Fruit fly (Drosophila melanogaster) whole organism, embryonic: Measurements from ENCODE around the gene dmGlut.

Experiments used
- Ada2b ChIP-seq: fragments of 200-800 bp; sonication (Bioruptor generic); IDR thresholded peaks from 2 replicates; pipeline ENCODE4 v1.3.6; 2022; ENCODE audit warnings: missing biosample characterization, missing genetic modification characterization
- Atf3 ChIP-seq: fragments of 200-800 bp; sonication (Bioruptor generic); optimal IDR thresholded peaks from 3 replicates; lab custom pipeline; 2016; ENCODE audit warnings: missing biosample characterization, missing genetic modification characterization
- Bdp1 ChIP-seq: fragments of 200-800 bp; sonication (Bioruptor generic); optimal IDR thresholded peaks from 3 replicates; lab custom pipeline; 2016; ENCODE audit warnings: missing biosample characterization, missing genetic modification characterization
- CG10147 ChIP-seq: fragments of 200-800 bp; sonication (Bioruptor generic); optimal IDR thresholded peaks from 2 replicates; lab custom pipeline; 2019; ENCODE audit warnings: missing biosample characterization, mild to moderate bottlenecking, missing genetic modification characterization, moderate library complexity
- CG13296 ChIP-seq: fragments of 200-800 bp; sonication (Bioruptor generic); optimal IDR thresholded peaks from 3 replicates; lab custom pipeline; 2018; ENCODE audit warnings: missing biosample characterization, mild to moderate bottlenecking, missing genetic modification characterization
- CG14441 ChIP-seq: fragments of 200-800 bp; sonication (Bioruptor generic); IDR thresholded peaks from 2 replicates; pipeline ENCODE4 v1.3.6; 2022; ENCODE audit warnings: missing biosample characterization, missing genetic modification characterization
- CG17361 ChIP-seq: fragments of 200-800 bp; sonication (Bioruptor generic); IDR thresholded peaks from 3 replicates; pipeline ENCODE4 v1.3.6; 2022; ENCODE audit warnings: missing biosample characterization, missing genetic modification characterization
- CG2120 ChIP-seq: fragments of 200-800 bp; sonication (Bioruptor generic); optimal IDR thresholded peaks from 3 replicates; lab custom pipeline; 2016; ENCODE audit warnings: missing biosample characterization, missing genetic modification characterization
- CG2712 ChIP-seq: fragments of 200-800 bp; optimal IDR thresholded peaks from 3 replicates; lab custom pipeline; 2019; ENCODE audit warnings: missing biosample characterization, mild to moderate bottlenecking, missing genetic modification characterization, moderate library complexity
- CG30403 ChIP-seq: fragments of 200-800 bp; sonication (Bioruptor generic); optimal IDR thresholded peaks from 3 replicates; lab custom pipeline; 2016; ENCODE audit warnings: missing biosample characterization, missing genetic modification characterization
- CG3163 ChIP-seq: fragments of 200-800 bp; sonication (Bioruptor generic); optimal IDR thresholded peaks from 3 replicates; lab custom pipeline; 2016; ENCODE audit warnings: missing biosample characterization, missing genetic modification characterization
- CG5245 ChIP-seq: fragments of 200-800 bp; sonication (Bioruptor generic); optimal IDR thresholded peaks from 3 replicates; lab custom pipeline; 2016; ENCODE audit warnings: missing biosample characterization, missing genetic modification characterization
- CG7987 ChIP-seq: fragments of 200-800 bp; sonication (Bioruptor generic); optimal IDR thresholded peaks from 2 replicates; lab custom pipeline; 2018; ENCODE audit warnings: missing biosample characterization, mild to moderate bottlenecking, missing genetic modification characterization, moderate library complexity
- CG8944 ChIP-seq: fragments of 200-800 bp; sonication (Bioruptor generic); optimal IDR thresholded peaks from 3 replicates; lab custom pipeline; 2016; ENCODE audit warnings: missing biosample characterization, missing genetic modification characterization
- CG9876 ChIP-seq: fragments of 200-800 bp; sonication (Bioruptor generic); optimal IDR thresholded peaks from 2 replicates; lab custom pipeline; 2016; ENCODE audit warnings: missing biosample characterization, missing genetic modification characterization
- Camta ChIP-seq: fragments of 200-800 bp; sonication (Bioruptor generic); optimal IDR thresholded peaks from 2 replicates; lab custom pipeline; 2016; ENCODE audit warnings: missing biosample characterization, missing genetic modification characterization
- CkIIα-i1 ChIP-seq: fragments of 200-800 bp; sonication (Bioruptor generic); IDR thresholded peaks from 2 replicates; pipeline ENCODE4 v1.3.6; 2022; ENCODE audit warnings: missing biosample characterization, missing genetic modification characterization
- Dad ChIP-seq: fragments of 200-800 bp; sonication (Bioruptor generic); optimal IDR thresholded peaks from 3 replicates; lab custom pipeline; 2016; ENCODE audit warnings: missing biosample characterization, missing genetic modification characterization
- Dek ChIP-seq: fragments of 200-800 bp; sonication (Bioruptor generic); optimal IDR thresholded peaks from 3 replicates; lab custom pipeline; 2019; ENCODE audit warnings: missing biosample characterization, mild to moderate bottlenecking, missing genetic modification characterization, moderate library complexity
- ERR ChIP-seq: fragments of 200-800 bp; sonication (Bioruptor generic); optimal IDR thresholded peaks from 2 replicates; lab custom pipeline; 2016; ENCODE audit warnings: missing biosample characterization, missing genetic modification characterization
- H15 ChIP-seq: fragments of 200-800 bp; sonication (Bioruptor generic); IDR thresholded peaks from 3 replicates; pipeline ENCODE4 v1.3.6; 2022; ENCODE audit warnings: missing biosample characterization, missing genetic modification characterization
- Hr39 ChIP-seq: fragments of >200 bp; optimal IDR thresholded peaks from 2 replicates; lab custom pipeline; 2017
- Hr78 ChIP-seq, 2 experiments: fragments of 200-800 bp in 1 of 2; fragments of >200 bp in 1 of 2; sonication (Bioruptor generic) in 1 of 2; optimal IDR thresholded peaks; 2 replicates each; lab custom pipeline; 2017 to 2019; ENCODE audit warnings: missing biosample characterization in 2 of 2, missing genetic modification characterization in 2 of 2, mild to moderate bottlenecking in 1 of 2, moderate library complexity in 1 of 2
- Lim3 ChIP-seq: fragments of 200-800 bp; sonication (Bioruptor generic); IDR thresholded peaks from 2 replicates; pipeline ENCODE4 v1.3.6; 2022; ENCODE audit warnings: missing biosample characterization, missing genetic modification characterization
- Lpt ChIP-seq: fragments of >200 bp; optimal IDR thresholded peaks from 2 replicates; lab custom pipeline; 2018; ENCODE audit warnings: missing biosample characterization, missing genetic modification characterization
- NC2β ChIP-seq: fragments of 200-800 bp; sonication (Bioruptor generic); optimal IDR thresholded peaks from 2 replicates; lab custom pipeline; 2016; ENCODE audit warnings: missing biosample characterization, missing genetic modification characterization
- Neu2 ChIP-seq: fragments of 200-800 bp; sonication (Bioruptor generic); optimal IDR thresholded peaks from 3 replicates; lab custom pipeline; 2016; ENCODE audit warnings: missing biosample characterization, missing genetic modification characterization, borderline replicate concordance
- Opbp ChIP-seq: fragments of 200-800 bp; sonication (Bioruptor generic); IDR thresholded peaks from 3 replicates; pipeline ENCODE4 v1.3.6; 2022; ENCODE audit warnings: missing biosample characterization, missing genetic modification characterization; ENCODE audit not compliant: partially characterized antibody
- Scr ChIP-seq: fragments of 200-800 bp; sonication (Bioruptor generic); IDR thresholded peaks from 2 replicates; pipeline ENCODE4 v1.3.6; 2022; ENCODE audit warnings: missing biosample characterization, missing genetic modification characterization; ENCODE audit not compliant: partially characterized antibody
- Stat92E ChIP-seq, 3 experiments: fragments of >200 bp in 2 of 3; fragments of 200-800 bp in 1 of 3; sonication (Bioruptor generic) in 1 of 3; optimal IDR thresholded peaks; 2 replicates each; lab custom pipeline; 2017 to 2019; ENCODE audit warnings: missing biosample characterization in 3 of 3, missing genetic modification characterization in 3 of 3, mild to moderate bottlenecking in 1 of 3, moderate library complexity in 1 of 3
- Tbp ChIP-seq: fragments of >200 bp; optimal IDR thresholded peaks from 2 replicates; lab custom pipeline; 2018; ENCODE audit warnings: missing biosample characterization, missing genetic modification characterization
- ash1 ChIP-seq: fragments of 200-800 bp; sonication (Bioruptor generic); optimal IDR thresholded peaks from 2 replicates; lab custom pipeline; 2018; ENCODE audit warnings: missing biosample characterization, mild to moderate bottlenecking, missing genetic modification characterization
- chif ChIP-seq, 2 experiments: fragments of 200-800 bp; sonication (Bioruptor generic); optimal IDR thresholded peaks; 3 replicates each; lab custom pipeline; 2016; ENCODE audit warnings: missing biosample characterization in 2 of 2, missing genetic modification characterization in 2 of 2
- corto ChIP-seq: fragments of 200-800 bp; sonication (Bioruptor generic); optimal IDR thresholded peaks from 2 replicates; lab custom pipeline; 2016; ENCODE audit warnings: missing biosample characterization, mild to moderate bottlenecking, missing genetic modification characterization, moderate library complexity
- ems ChIP-seq: fragments of 200-800 bp; sonication (Bioruptor generic); optimal IDR thresholded peaks from 3 replicates; lab custom pipeline; 2016; ENCODE audit warnings: missing biosample characterization, missing genetic modification characterization
- gem ChIP-seq: fragments of 200-800 bp; sonication (Bioruptor generic); optimal IDR thresholded peaks from 2 replicates; lab custom pipeline; 2019; ENCODE audit warnings: missing biosample characterization, mild to moderate bottlenecking, missing genetic modification characterization, moderate library complexity
- grau ChIP-seq: fragments of 200-800 bp; optimal IDR thresholded peaks from 3 replicates; lab custom pipeline; 2019; ENCODE audit warnings: missing biosample characterization, mild to moderate bottlenecking, missing genetic modification characterization, moderate library complexity
- gsb ChIP-seq: fragments of 200-800 bp; sonication (Bioruptor generic); IDR thresholded peaks from 2 replicates; pipeline ENCODE4 v1.3.6; 2022; ENCODE audit warnings: missing biosample characterization, missing genetic modification characterization
- her ChIP-seq: fragments of 200-800 bp; sonication (Bioruptor generic); optimal IDR thresholded peaks from 2 replicates; lab custom pipeline; 2016; ENCODE audit warnings: missing biosample characterization, missing genetic modification characterization
- jing ChIP-seq: fragments of 200-800 bp; sonication (Bioruptor generic); optimal IDR thresholded peaks from 2 replicates; lab custom pipeline; 2018; ENCODE audit warnings: missing biosample characterization, mild to moderate bottlenecking, missing genetic modification characterization
- kah ChIP-seq: fragments of 200-800 bp; sonication (Bioruptor generic); optimal IDR thresholded peaks from 2 replicates; lab custom pipeline; 2018; ENCODE audit warnings: missing biosample characterization, mild to moderate bottlenecking, missing genetic modification characterization
- lilli ChIP-seq: fragments of 200-800 bp; sonication (Bioruptor generic); optimal IDR thresholded peaks from 3 replicates; lab custom pipeline; 2016; ENCODE audit warnings: missing biosample characterization, missing genetic modification characterization
- row ChIP-seq: fragments of 200-800 bp; sonication (Bioruptor generic); IDR thresholded peaks from 3 replicates; pipeline ENCODE4 v1.3.6; 2022; ENCODE audit warnings: missing biosample characterization, missing genetic modification characterization
- tin ChIP-seq: fragments of 200-800 bp; sonication (Bioruptor generic); optimal IDR thresholded peaks from 3 replicates; lab custom pipeline; 2016; ENCODE audit warnings: missing biosample characterization, missing genetic modification characterization
- tll ChIP-seq, 2 experiments: fragments of 200-800 bp in 1 of 2; fragments of >200 bp in 1 of 2; sonication (Bioruptor generic) in 1 of 2; optimal IDR thresholded peaks; 2 replicates each; lab custom pipeline; 2017 to 2019; ENCODE audit warnings: missing biosample characterization in 2 of 2, missing genetic modification characterization in 2 of 2, mild to moderate bottlenecking in 1 of 2, moderate library complexity in 1 of 2
- toy ChIP-seq: fragments of 200-800 bp; sonication (Bioruptor generic); IDR thresholded peaks from 2 replicates; pipeline ENCODE4 v1.3.6; 2022; ENCODE audit warnings: missing biosample characterization, missing genetic modification characterization
- trem ChIP-seq: fragments of 200-800 bp; optimal IDR thresholded peaks from 3 replicates; lab custom pipeline; 2019; ENCODE audit warnings: missing biosample characterization, mild to moderate bottlenecking, missing genetic modification characterization, moderate library complexity
- ttk ChIP-seq: fragments of 200-800 bp; sonication (Bioruptor generic); IDR thresholded peaks from 2 replicates; pipeline ENCODE4 v2.1.2; 2022; ENCODE audit warnings: missing biosample characterization, missing genetic modification characterization
- vfl ChIP-seq: fragments of 200-800 bp; sonication (Bioruptor generic); optimal IDR thresholded peaks from 2 replicates; lab custom pipeline; 2016; ENCODE audit warnings: missing biosample characterization, missing genetic modification characterization
- zen2 ChIP-seq: fragments of 200-800 bp; sonication (Bioruptor generic); IDR thresholded peaks from 3 replicates; pipeline ENCODE4 v1.3.6; 2022; ENCODE audit warnings: missing biosample characterization, missing genetic modification characterization; ENCODE audit not compliant: partially characterized antibody

dmGlut gene

DNA sequence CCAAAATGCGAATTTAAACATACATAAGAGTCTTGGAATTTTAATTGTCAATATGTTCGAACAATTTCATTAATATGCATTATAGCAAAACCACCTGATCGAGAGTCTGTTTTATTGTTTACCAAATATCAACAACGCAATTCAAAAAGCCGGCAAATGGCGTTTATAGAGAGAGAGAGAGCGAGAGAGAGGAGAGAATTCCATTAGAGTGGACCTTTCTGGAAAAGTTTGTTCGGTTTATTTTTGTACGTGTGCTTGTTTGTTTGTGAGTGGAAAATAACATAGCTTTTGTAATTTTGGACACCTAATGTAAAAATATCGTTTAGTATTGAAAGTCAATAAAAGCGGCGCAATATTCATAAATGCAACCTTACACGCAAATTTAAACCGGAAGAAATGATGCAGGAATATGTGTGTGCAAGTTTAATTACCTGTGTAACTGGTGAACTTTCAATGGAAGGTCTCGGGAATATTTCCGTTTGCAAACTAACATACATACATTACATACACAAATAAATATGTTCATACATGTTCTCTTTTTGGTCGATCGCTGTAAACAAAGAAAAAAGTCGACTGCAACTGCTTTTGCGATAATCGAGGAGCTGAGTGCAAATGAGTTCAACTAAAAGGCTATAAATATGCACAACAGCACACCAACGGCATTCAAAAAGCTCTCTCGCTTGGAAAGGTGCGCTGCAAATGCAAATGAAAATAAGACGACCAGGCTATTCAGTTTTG lies 17.5 kb downstream of the dmGlut start, which contains the start of gene CG6785 (continued):
- TF ChIP-seq zen2 = no peak
- peak; percentile 56 for TF ChIP-seq tin
- peak; percentile 63 for TF ChIP-seq CG9876 (GFP tag; lab: Kevin White, UChicago)
- TF ChIP-seq her (GFP tag; lab: Kevin White, UChicago) = peak; percentile 91
- TF ChIP-seq vfl (GFP tag; lab: Kevin White, UChicago) = peak; percentile 31
- peak; percentile 56 for TF ChIP-seq lilli (GFP tag; lab: Kevin White, UChicago)
- no peak for TF ChIP-seq Lpt (GFP tag; lab: Kevin White, UChicago)
- TF ChIP-seq Neu2 = no peak
- TF ChIP-seq gem (tag; lab: Kevin White, UChicago) = peak; percentile 81
- TF ChIP-seq Ada2b (GFP tag; lab: Robert Waterston, UW) = no peak
- TF ChIP-seq Scr = no peak
- TF ChIP-seq row = 0 out of 3 replicates have a peak, but pooled peaks have one; percentile 47
- TF ChIP-seq Lim3 (GFP tag; lab: Robert Waterston, UW) = no peak
- TF ChIP-seq corto = peak; percentile 69
- TF ChIP-seq toy = no peak
- peak; percentile 93 for TF ChIP-seq CG7987
- peak; percentile 73 for TF ChIP-seq ems (GFP tag; lab: Kevin White, UChicago)
- no peak for TF ChIP-seq Tbp (GFP tag; lab: Kevin White, UChicago)
- TF ChIP-seq ttk = no peak
- TF ChIP-seq ash1 (GFP tag; lab: Kevin White, UChicago) = peak; percentile 78
- no peak for TF ChIP-seq gsb (GFP tag; lab: Robert Waterston, UW)
- peak; percentile 91 for TF ChIP-seq NC2β (GFP tag; lab: Kevin White, UChicago)
- TF ChIP-seq tll (GFP tag; optimal IDR thresholded peaks at IDR 0.05; lab: Kevin White, UChicago) = no peak
- no peak for TF ChIP-seq Hr39 (lab: Kevin White, UChicago)
- peak; percentile 74 for TF ChIP-seq ERR
- peak; percentile 58 for TF ChIP-seq CG5245 (GFP tag; lab: Kevin White, UChicago)
- peak; percentile 62 for TF ChIP-seq grau (tag; lab: Kevin White, UChicago)
- TF ChIP-seq H15 (GFP tag; lab: Robert Waterston, UW) = no peak
- TF ChIP-seq jing (GFP tag; lab: Kevin White, UChicago) = peak; percentile 27
- peak; percentile 37 for TF ChIP-seq trem (tag; lab: Kevin White, UChicago)
- TF ChIP-seq CG30403 (GFP tag; lab: Kevin White, UChicago) = peak; percentile 39
- TF ChIP-seq CG8944 = peak; percentile 80
- peak; percentile 76 for TF ChIP-seq Atf3
- peak; percentile 97 for TF ChIP-seq kah (GFP tag; lab: Kevin White, UChicago)
- peak; percentile 87 for TF ChIP-seq CG13296 (GFP tag; lab: Kevin White, UChicago)
- TF ChIP-seq Bdp1 (GFP tag; lab: Kevin White, UChicago) = peak; percentile 68
- peak in 1 of 3 experiments; percentile 51 for TF ChIP-seq Stat92E (GFP tag; optimal IDR thresholded peaks at IDR 0.05; lab: Kevin White, UChicago)
- TF ChIP-seq Opbp = no peak
- TF ChIP-seq CG14441 (GFP tag; lab: Robert Waterston, UW) = peak; percentile 28; the same call in 1 of the 2 replicates
- TF ChIP-seq CG17361 (GFP tag; lab: Robert Waterston, UW) = peak; percentile 63; the same call in 2 of the 3 replicates
- peak; percentile 65 for TF ChIP-seq Dad (GFP tag; lab: Kevin White, UChicago)
- TF ChIP-seq CG3163 (GFP tag; lab: Kevin White, UChicago) = peak; percentile 72
- peak; percentile 72 for TF ChIP-seq Dek (tag; lab: Kevin White, UChicago)
- TF ChIP-seq CG2120 (GFP tag; lab: Kevin White, UChicago) = peak; percentile 71
- peak; percentile 90 for TF ChIP-seq Camta (GFP tag; lab: Kevin White, UChicago)
- TF ChIP-seq Hr78 (GFP tag; optimal IDR thresholded peaks at IDR 0.05; lab: Kevin White, UChicago) = peak in 1 of 2 experiments; percentile 52
- peak; percentile 70 for TF ChIP-seq CG2712 (tag; lab: Kevin White, UChicago)
- peak; percentile 52 for TF ChIP-seq CG10147
- peak; percentile 77 to 88 for TF ChIP-seq chif (GFP tag; optimal IDR thresholded peaks at IDR 0.05; lab: Kevin White, UChicago)
- TF ChIP-seq CkIIα-i1 (GFP tag; lab: Robert Waterston, UW) = no peak
